Fruit fly (Drosophila melanogaster) whole organism, adult: ENCODE measurements around the gene dwg.

ENCODE experiments used
- CG11617 ChIP-seq: fragments of 200-800 bp; sonication (Bioruptor generic); optimal IDR thresholded peaks from 2 replicates; lab custom pipeline; 2017; ENCODE audit warnings: mild to moderate bottlenecking, missing biosample characterization, missing genetic modification reagents, missing genetic modification characterization
- CG12768 ChIP-seq: fragments of 200-800 bp; sonication (Bioruptor generic); optimal IDR thresholded peaks from 2 replicates; lab custom pipeline; 2017; ENCODE audit warnings: missing biosample characterization, missing genetic modification characterization, mild to moderate bottlenecking, moderate library complexity, missing genetic modification reagents
- CG14711 ChIP-seq: fragments of 200-800 bp; sonication (Bioruptor generic); optimal IDR thresholded peaks from 2 replicates; lab custom pipeline; 2018; ENCODE audit warnings: missing biosample characterization, mild to moderate bottlenecking, missing genetic modification characterization, moderate library complexity
- CG1620 ChIP-seq: fragments of 200-800 bp; sonication (Bioruptor generic); optimal IDR thresholded peaks from 2 replicates; lab custom pipeline; 2016; ENCODE audit warnings: missing biosample characterization, missing genetic modification characterization
- CG33017 ChIP-seq: fragments of 200-800 bp; sonication (Bioruptor generic); optimal IDR thresholded peaks from 2 replicates; lab custom pipeline; 2018; ENCODE audit warnings: missing biosample characterization, mild to moderate bottlenecking, missing genetic modification characterization, moderate library complexity
- CG5204 ChIP-seq: fragments of 200-800 bp; sonication (Bioruptor generic); optimal IDR thresholded peaks from 2 replicates; lab custom pipeline; 2016; ENCODE audit warnings: missing biosample characterization, missing genetic modification characterization
- CG7045 ChIP-seq: fragments of 200-800 bp; sonication (Bioruptor generic); optimal IDR thresholded peaks from 2 replicates; lab custom pipeline; 2017; ENCODE audit warnings: missing biosample characterization, mild to moderate bottlenecking, missing genetic modification characterization
- CG7101 ChIP-seq: fragments of 200-800 bp; sonication (Bioruptor generic); optimal IDR thresholded peaks from 2 replicates; lab custom pipeline; 2018; ENCODE audit warnings: missing biosample characterization, mild to moderate bottlenecking, missing genetic modification characterization, moderate library complexity
- Clk ChIP-seq: fragments of 200-800 bp; sonication (Bioruptor generic); optimal IDR thresholded peaks from 2 replicates; lab custom pipeline; 2017; ENCODE audit warnings: missing biosample characterization, missing genetic modification characterization
- Crg-1 ChIP-seq: fragments of 200-800 bp; sonication (Bioruptor generic); optimal IDR thresholded peaks from 2 replicates; lab custom pipeline; 2016; ENCODE audit warnings: missing biosample characterization, missing genetic modification characterization
- Hr96 ChIP-seq: fragments of 200-800 bp; sonication (Bioruptor generic); optimal IDR thresholded peaks from 2 replicates; lab custom pipeline; 2016; ENCODE audit warnings: missing biosample characterization, missing genetic modification characterization
- Mnt ChIP-seq: fragments of 200-800 bp; sonication (Bioruptor generic); optimal IDR thresholded peaks from 2 replicates; lab custom pipeline; 2016; ENCODE audit warnings: missing biosample characterization, mild to moderate bottlenecking, missing genetic modification characterization
- bab1 ChIP-seq: fragments of 200-800 bp; sonication (Bioruptor generic); optimal IDR thresholded peaks from 3 replicates; lab custom pipeline; 2019; ENCODE audit warnings: missing biosample characterization, mild to moderate bottlenecking, missing genetic modification characterization, moderate library complexity
- cic ChIP-seq: fragments of 200-800 bp; sonication (Bioruptor generic); optimal IDR thresholded peaks from 2 replicates; lab custom pipeline; 2017; ENCODE audit warnings: missing biosample characterization, mild to moderate bottlenecking, missing genetic modification characterization, moderate library complexity
- cnc ChIP-seq, 2 experiments: fragments of >200 bp; optimal IDR thresholded peaks; 2 replicates each; lab custom pipeline; 2017
- kay ChIP-seq: fragments of 200-800 bp; sonication (Bioruptor generic); peaks from one replicate; lab custom pipeline; 2016; ENCODE audit warnings: missing biosample characterization, missing genetic modification characterization, borderline replicate concordance
- ovo ChIP-seq: fragments of 200-800 bp; sonication (Bioruptor generic); optimal IDR thresholded peaks from 2 replicates; lab custom pipeline; 2016; ENCODE audit warnings: missing biosample characterization, missing genetic modification characterization
- pad ChIP-seq: fragments of 200-800 bp; sonication (Bioruptor generic); optimal IDR thresholded peaks from 3 replicates; lab custom pipeline; 2017; ENCODE audit warnings: missing biosample characterization, missing genetic modification characterization, mild to moderate bottlenecking, moderate library complexity, missing genetic modification reagents
- tj ChIP-seq: fragments of 200-800 bp; sonication (Bioruptor generic); optimal IDR thresholded peaks from 3 replicates; lab custom pipeline; 2017; ENCODE audit warnings: missing biosample characterization, mild to moderate bottlenecking, missing genetic modification characterization, moderate library complexity
- toe ChIP-seq: fragments of 200-800 bp; sonication (Bioruptor generic); optimal IDR thresholded peaks from 2 replicates; lab custom pipeline; 2016; ENCODE audit warnings: missing biosample characterization, missing genetic modification characterization

dwg gene

DNA sequence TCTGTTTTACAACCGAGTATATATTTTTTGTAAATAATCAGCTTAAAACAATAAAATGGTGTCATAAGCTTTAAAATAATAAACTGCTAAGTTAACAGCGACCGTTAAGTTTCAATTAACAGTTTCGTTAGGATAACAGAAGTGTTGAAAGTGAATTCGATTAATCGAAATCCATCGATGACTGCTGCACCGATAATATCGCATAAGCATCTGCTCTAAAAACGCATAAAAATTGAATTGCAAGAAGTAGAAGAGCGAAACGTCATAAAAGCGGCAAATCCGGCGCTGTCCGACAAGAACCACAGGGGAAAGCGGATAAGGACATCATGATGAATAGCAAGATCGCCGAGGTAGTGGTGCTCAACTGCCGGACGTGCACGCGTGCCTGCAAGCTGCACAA, at the start of gene dwg:
dwg (plus strand) TSS at position 193 of the 400 bp plus-strand sequence.
- no peak for TF ChIP-seq tj (GFP tag; lab: Kevin White, UChicago)
- TF ChIP-seq Crg-1 (GFP tag; lab: Kevin White, UChicago), result no peak
- TF ChIP-seq kay (GFP tag; lab: Kevin White, UChicago), result no peak
- no peak for TF ChIP-seq CG1620 (GFP tag; lab: Kevin White, UChicago)
- no peak for TF ChIP-seq CG14711 (tag; lab: Kevin White, UChicago)
- TF ChIP-seq CG12768 (GFP tag; lab: Kevin White, UChicago), result no peak
- no peak for TF ChIP-seq CG7101 (tag; lab: Kevin White, UChicago)
- peak; percentile 29 for TF ChIP-seq bab1 (GFP tag; lab: Kevin White, UChicago)
- TF ChIP-seq CG11617 (GFP tag; lab: Kevin White, UChicago), result no peak

DNA sequence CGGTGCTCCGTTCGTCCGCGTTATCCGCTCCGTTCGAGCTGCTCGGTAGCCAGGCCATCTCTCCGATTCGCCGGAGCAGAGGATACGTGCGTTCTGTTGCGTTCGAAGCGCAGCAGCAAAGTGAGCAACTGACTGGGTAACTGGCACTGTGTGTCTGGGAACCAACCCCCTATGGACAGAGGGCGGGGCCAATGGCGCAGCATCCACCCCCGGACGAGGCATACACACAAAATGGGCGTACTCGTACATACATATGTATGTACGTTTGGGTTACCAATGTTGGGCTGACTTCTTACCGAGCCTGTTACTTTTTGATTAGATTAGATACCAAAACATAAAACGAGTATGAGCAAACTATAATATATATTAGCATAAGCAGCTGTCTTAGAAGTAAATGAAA, 45.9 kb upstream of the dwg start, which contains the start of gene HLH3B:
HLH3B (minus strand) TSS at position 123 of the 400 bp plus-strand sequence.
- TF ChIP-seq Hr96 (GFP tag; lab: Kevin White, UChicago) (no peak), CG12768 (GFP tag; lab: Kevin White, UChicago) (no peak), pad (GFP tag; lab: Kevin White, UChicago) (no peak), CG5204 (GFP tag; lab: Kevin White, UChicago) (no peak), Crg-1 (GFP tag; lab: Kevin White, UChicago) (no peak), kay (GFP tag; lab: Kevin White, UChicago) (no peak), Mnt (GFP tag; lab: Kevin White, UChicago) (no peak), bab1 (GFP tag; lab: Kevin White, UChicago) (no peak), cic (GFP tag; lab: Kevin White, UChicago) (no peak), CG14711 (tag; lab: Kevin White, UChicago) (no peak), CG11617 (GFP tag; lab: Kevin White, UChicago) (no peak), Clk (GFP tag; lab: Kevin White, UChicago) (no peak), tj (GFP tag; lab: Kevin White, UChicago) (no peak)

DNA sequence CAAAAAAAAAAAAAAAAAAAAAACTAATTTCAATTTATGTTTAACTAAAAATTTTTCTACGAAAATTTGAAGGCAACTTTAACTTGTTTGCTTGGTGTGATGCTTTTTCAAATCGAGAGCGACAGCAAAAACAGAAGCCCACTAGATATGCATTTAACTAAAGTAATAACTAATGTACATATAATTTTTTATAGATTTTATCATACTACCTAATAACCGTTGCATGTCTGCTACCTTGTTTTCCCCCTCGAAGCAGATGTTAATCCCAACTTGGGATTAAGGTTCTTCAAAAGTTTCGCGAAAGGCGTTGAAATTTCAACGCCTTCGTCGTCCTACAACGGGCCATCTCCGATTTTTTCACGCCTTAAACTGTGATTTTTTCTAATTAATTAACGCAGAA, 44.7 kb upstream of the dwg start, which contains the start of gene CG2652:
CG2652 (minus strand) TSS at position 101 of the 400 bp plus-strand sequence.
- TF ChIP-seq CG5204 (GFP tag; lab: Kevin White, UChicago) (no peak), kay (GFP tag; lab: Kevin White, UChicago) (no peak), CG7101 (tag; lab: Kevin White, UChicago) (no peak), cnc (optimal IDR thresholded peaks at IDR 0.05; lab: Kevin White, UChicago) (no peak), Mnt (GFP tag; lab: Kevin White, UChicago) (no peak), CG33017 (no peak), toe (no peak), CG1620 (GFP tag; lab: Kevin White, UChicago) (no peak), bab1 (GFP tag; lab: Kevin White, UChicago) (no peak), cic (GFP tag; lab: Kevin White, UChicago) (no peak), Hr96 (GFP tag; lab: Kevin White, UChicago) (no peak), pad (GFP tag; lab: Kevin White, UChicago) (no peak), CG11617 (GFP tag; lab: Kevin White, UChicago) (no peak), Clk (GFP tag; lab: Kevin White, UChicago) (no peak), ovo (GFP tag; lab: Kevin White, UChicago) (no peak), CG12768 (GFP tag; lab: Kevin White, UChicago) (no peak), tj (GFP tag; lab: Kevin White, UChicago) (no peak), Crg-1 (GFP tag; lab: Kevin White, UChicago) (no peak)

DNA sequence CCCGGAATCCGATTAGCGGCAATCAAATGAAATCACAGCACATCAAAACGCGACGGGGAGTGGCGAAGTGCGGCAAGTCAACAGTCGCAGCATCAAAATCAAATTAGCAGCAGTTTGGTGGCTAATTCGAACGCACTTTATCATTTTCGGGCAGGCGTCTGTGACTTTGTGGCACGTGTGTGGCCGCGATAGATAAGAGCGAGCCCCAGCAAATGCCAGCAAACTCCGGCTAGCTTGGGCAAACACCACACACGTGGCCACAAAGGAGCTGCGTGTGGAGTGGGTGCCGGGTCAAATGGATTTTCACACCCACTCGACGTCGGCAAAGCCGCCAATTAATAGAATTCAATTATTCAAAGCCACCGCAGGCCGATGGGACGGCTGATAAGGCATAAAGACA, 43.6 kb upstream of the dwg start:
- no peak for TF ChIP-seq CG5204 (GFP tag; lab: Kevin White, UChicago)
- no peak for TF ChIP-seq cic (GFP tag; lab: Kevin White, UChicago)
- TF ChIP-seq kay (GFP tag; lab: Kevin White, UChicago), result no peak
- no peak for TF ChIP-seq tj (GFP tag; lab: Kevin White, UChicago)
- no peak for TF ChIP-seq Clk (GFP tag; lab: Kevin White, UChicago)
- no peak for TF ChIP-seq Mnt (GFP tag; lab: Kevin White, UChicago)
- no peak for TF ChIP-seq pad (GFP tag; lab: Kevin White, UChicago)
- no peak for TF ChIP-seq ovo (GFP tag; lab: Kevin White, UChicago)

DNA sequence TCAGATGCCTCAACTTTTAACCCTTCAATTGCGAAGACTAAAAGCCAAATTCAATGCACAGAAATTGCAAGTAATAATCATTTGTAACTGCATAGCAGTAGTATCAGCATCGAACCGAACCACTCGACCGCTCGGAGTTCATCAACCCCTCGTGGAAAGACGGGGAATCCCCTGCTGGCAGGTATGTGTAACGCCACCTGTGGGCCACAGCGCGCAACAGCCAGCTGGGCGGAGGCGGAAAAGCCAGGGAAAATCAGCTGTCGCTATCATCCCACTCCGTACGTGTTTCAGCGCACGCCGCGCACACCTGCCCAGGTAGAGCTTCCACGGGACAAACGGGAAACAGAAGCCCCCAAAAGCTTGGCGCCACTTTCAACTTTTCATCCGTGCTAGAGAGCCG, 43.1 kb upstream of the dwg start:
- TF ChIP-seq kay (GFP tag; lab: Kevin White, UChicago) (no peak), Mnt (GFP tag; lab: Kevin White, UChicago) (no peak), ovo (GFP tag; lab: Kevin White, UChicago) (no peak), cic (GFP tag; lab: Kevin White, UChicago) (no peak), Crg-1 (GFP tag; lab: Kevin White, UChicago) (no peak), CG14711 (tag; lab: Kevin White, UChicago) (no peak), CG7101 (tag; lab: Kevin White, UChicago) (no peak), CG1620 (GFP tag; lab: Kevin White, UChicago) (no peak), tj (GFP tag; lab: Kevin White, UChicago) (no peak), CG5204 (GFP tag; lab: Kevin White, UChicago) (no peak), Clk (GFP tag; lab: Kevin White, UChicago) (no peak), bab1 (GFP tag; lab: Kevin White, UChicago) (no peak), cnc (optimal IDR thresholded peaks at IDR 0.05; lab: Kevin White, UChicago) (no peak), Hr96 (GFP tag; lab: Kevin White, UChicago) (no peak), pad (GFP tag; lab: Kevin White, UChicago) (no peak), CG11617 (GFP tag; lab: Kevin White, UChicago) (no peak)

DNA sequence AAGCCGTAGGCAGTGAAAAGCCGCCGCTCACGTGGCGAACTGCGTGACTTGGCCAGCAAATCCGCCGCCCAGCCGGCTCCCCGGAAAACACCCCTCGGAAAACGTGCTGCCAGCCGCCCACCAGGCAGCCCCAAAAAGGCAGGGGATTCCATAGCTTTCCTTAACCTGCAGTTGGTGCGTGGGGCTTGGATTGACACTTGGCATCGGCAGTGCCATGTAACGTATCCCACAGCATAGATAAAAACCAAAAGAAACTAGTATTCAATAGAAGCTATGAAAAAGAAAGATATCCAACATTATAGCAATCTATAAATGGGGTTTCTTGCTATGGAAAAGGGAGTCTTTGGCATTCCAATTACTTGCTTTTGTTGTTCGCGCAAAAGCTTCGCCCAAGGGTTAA, 42.5 kb upstream of the dwg start:
- TF ChIP-seq Mnt (GFP tag; lab: Kevin White, UChicago) (no peak), CG7045 (GFP tag; lab: Kevin White, UChicago) (peak; percentile 50), Clk (GFP tag; lab: Kevin White, UChicago) (peak; percentile 92), ovo (GFP tag; lab: Kevin White, UChicago) (no peak), CG12768 (GFP tag; lab: Kevin White, UChicago) (peak; percentile 38), bab1 (GFP tag; lab: Kevin White, UChicago) (no peak), CG11617 (GFP tag; lab: Kevin White, UChicago) (peak; percentile 79), toe (peak; percentile 32), cnc (optimal IDR thresholded peaks at IDR 0.05; lab: Kevin White, UChicago) (no peak), CG5204 (GFP tag; lab: Kevin White, UChicago) (peak; percentile 65), CG1620 (GFP tag; lab: Kevin White, UChicago) (peak; percentile 20), tj (GFP tag; lab: Kevin White, UChicago) (peak; percentile 28), CG33017 (peak; percentile 49), CG14711 (tag; lab: Kevin White, UChicago) (peak; percentile 65), Crg-1 (GFP tag; lab: Kevin White, UChicago) (no peak), Hr96 (GFP tag; lab: Kevin White, UChicago) (peak; percentile 86), cic (GFP tag; lab: Kevin White, UChicago) (no peak), kay (GFP tag; lab: Kevin White, UChicago) (no peak), CG7101 (tag; lab: Kevin White, UChicago) (peak; percentile 81), pad (GFP tag; lab: Kevin White, UChicago) (peak; percentile 28)
